Fruit fly (Drosophila melanogaster): ENCODE data around the gene Top3beta.

DNA sequence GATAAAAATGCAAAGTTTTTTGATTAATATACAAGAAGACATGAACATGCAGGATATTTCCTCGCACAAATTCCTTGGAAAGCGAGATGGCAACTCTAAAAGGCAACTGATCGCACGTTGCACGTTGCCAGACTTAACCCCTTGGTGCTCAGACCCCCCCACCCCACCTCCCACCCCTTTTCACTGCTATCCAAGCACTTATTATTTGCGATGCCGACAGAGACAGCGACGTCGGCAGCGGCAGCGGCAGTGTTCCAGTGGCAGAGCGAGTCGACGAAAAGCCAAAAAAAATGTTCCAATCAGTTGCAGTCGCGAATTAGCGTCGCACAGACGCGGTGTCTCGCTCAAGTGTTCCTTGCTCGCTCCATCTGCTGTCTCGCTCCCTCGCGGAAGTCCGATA, 15.9 kb upstream of the Top3beta start, which contains the start of gene CG3823:
- TF ChIP-seq CTCF (optimal IDR thresholded peaks at IDR 0.05) (no peak), CG8478 (optimal IDR thresholded peaks at IDR 0.05) (no peak)
